Fruit fly (Drosophila melanogaster) whole organism, embryonic: ENCODE data around the gene Ir92a.

Experiments
- CG10431 ChIP-seq: fragments of 200-800 bp; sonication (Bioruptor generic); optimal IDR thresholded peaks from 3 replicates; lab custom pipeline; 2018; ENCODE audit warnings: missing biosample characterization, mild to moderate bottlenecking, missing genetic modification characterization
- CG10462 ChIP-seq: fragments of 200-800 bp; sonication (Bioruptor generic); optimal IDR thresholded peaks from 2 replicates; lab custom pipeline; 2016; ENCODE audit warnings: missing biosample characterization, missing genetic modification characterization
- CG10959 ChIP-seq: fragments of 200-800 bp; sonication (Bioruptor generic); IDR thresholded peaks from 2 replicates; pipeline ENCODE4 v1.3.6; 2022; ENCODE audit warnings: missing biosample characterization, missing genetic modification characterization
- CG11456 ChIP-seq: fragments of 200-800 bp; sonication (Bioruptor generic); IDR thresholded peaks from 3 replicates; pipeline ENCODE4 v1.3.6; 2022; ENCODE audit warnings: missing biosample characterization, missing genetic modification characterization
- CG2678 ChIP-seq: fragments of 200-800 bp; sonication (Bioruptor generic); optimal IDR thresholded peaks from 3 replicates; lab custom pipeline; 2019; ENCODE audit warnings: missing biosample characterization, mild to moderate bottlenecking, missing genetic modification characterization, moderate library complexity
- CG31224 ChIP-seq: fragments of 200-800 bp; sonication (Bioruptor generic); IDR thresholded peaks from 2 replicates; pipeline ENCODE4 v1.3.6; 2022; ENCODE audit warnings: missing biosample characterization, missing genetic modification characterization
- CG3163 ChIP-seq: fragments of 200-800 bp; sonication (Bioruptor generic); optimal IDR thresholded peaks from 3 replicates; lab custom pipeline; 2016; ENCODE audit warnings: missing biosample characterization, missing genetic modification characterization
- CG32767 ChIP-seq: fragments of 200-800 bp; sonication (Bioruptor generic); IDR thresholded peaks from 2 replicates; pipeline ENCODE4 v1.3.6; 2022; ENCODE audit warnings: missing biosample characterization, missing genetic modification characterization
- CG42726 ChIP-seq: fragments of 200-800 bp; sonication (Bioruptor generic); IDR thresholded peaks from 2 replicates; pipeline ENCODE4 v1.3.6; 2022; ENCODE audit warnings: missing biosample characterization, missing genetic modification characterization; ENCODE audit not compliant: partially characterized antibody
- CG4360 ChIP-seq: fragments of 200-800 bp; sonication (Bioruptor generic); IDR thresholded peaks from 2 replicates; pipeline ENCODE4 v1.3.6; 2022; ENCODE audit warnings: missing biosample characterization, missing genetic modification characterization
- CG7271 ChIP-seq: fragments of 200-800 bp; sonication (Bioruptor generic); optimal IDR thresholded peaks from 2 replicates; lab custom pipeline; 2018; ENCODE audit warnings: missing biosample characterization, mild to moderate bottlenecking, missing genetic modification characterization, moderate library complexity
- CG7372 ChIP-seq: fragments of 200-800 bp; sonication (Bioruptor generic); IDR thresholded peaks from 2 replicates; pipeline ENCODE4 v1.3.6; 2022; ENCODE audit warnings: missing biosample characterization, missing genetic modification characterization
- CG8281 ChIP-seq: fragments of 200-800 bp; sonication (Bioruptor generic); optimal IDR thresholded peaks from 2 replicates; lab custom pipeline; 2018; ENCODE audit warnings: missing biosample characterization, mild to moderate bottlenecking, missing genetic modification characterization, moderate library complexity
- CG9437 ChIP-seq: fragments of 200-800 bp; sonication (Bioruptor generic); optimal IDR thresholded peaks from 2 replicates; lab custom pipeline; 2018; ENCODE audit warnings: missing biosample characterization, mild to moderate bottlenecking, missing genetic modification characterization
- CTCF ChIP-seq: fragments of 200-800 bp; sonication (Bioruptor generic); optimal IDR thresholded peaks from 2 replicates; lab custom pipeline; 2017; ENCODE audit warnings: missing biosample characterization, mild to moderate bottlenecking, missing genetic modification characterization, moderate library complexity
- CrebB ChIP-seq: fragments of 200-800 bp; sonication (Bioruptor generic); optimal IDR thresholded peaks from 3 replicates; lab custom pipeline; 2018; ENCODE audit warnings: missing biosample characterization, mild to moderate bottlenecking, missing genetic modification characterization
- Dad ChIP-seq: fragments of 200-800 bp; sonication (Bioruptor generic); optimal IDR thresholded peaks from 3 replicates; lab custom pipeline; 2016; ENCODE audit warnings: missing biosample characterization, missing genetic modification characterization
- Dip2 ChIP-seq: fragments of 200-800 bp; sonication (Bioruptor generic); IDR thresholded peaks from 2 replicates; pipeline ENCODE4 v1.3.6; 2022; ENCODE audit warnings: missing biosample characterization, missing genetic modification characterization
- Drgx ChIP-seq: fragments of 200-800 bp; sonication (Bioruptor generic); IDR thresholded peaks from 2 replicates; pipeline ENCODE4 v1.3.6; 2022; ENCODE audit warnings: missing biosample characterization, missing genetic modification characterization
- E2f1 ChIP-seq: fragments of 200-800 bp; sonication (Bioruptor generic); IDR thresholded peaks from 2 replicates; pipeline ENCODE4 v1.3.6; 2022; ENCODE audit warnings: missing biosample characterization, missing genetic modification characterization
- Eip74EF ChIP-seq, 2 experiments: fragments of 200-800 bp in 1 of 2; fragments of >200 bp in 1 of 2; sonication (Bioruptor generic) in 1 of 2; optimal IDR thresholded peaks; 2 replicates each; lab custom pipeline; 2017 to 2019; ENCODE audit warnings: missing biosample characterization in 2 of 2, missing genetic modification characterization in 2 of 2, mild to moderate bottlenecking in 1 of 2, moderate library complexity in 1 of 2
- GATAe ChIP-seq: fragments of 200-800 bp; sonication (Bioruptor generic); conservative IDR thresholded peaks from 2 replicates; pipeline ENCODE4 v1.3.6; 2022; ENCODE audit warnings: missing biosample characterization, missing genetic modification characterization
- HHEX ChIP-seq: fragments of 200-800 bp; sonication (Bioruptor generic); optimal IDR thresholded peaks from 3 replicates; lab custom pipeline; 2017; ENCODE audit warnings: missing biosample characterization, mild to moderate bottlenecking, missing genetic modification characterization, missing genetic modification reagents
- Hey ChIP-seq: fragments of 200-800 bp; sonication (Bioruptor generic); optimal IDR thresholded peaks from 3 replicates; lab custom pipeline; 2018; ENCODE audit warnings: missing biosample characterization, mild to moderate bottlenecking, missing genetic modification characterization
- Hr78 ChIP-seq, 2 experiments: fragments of 200-800 bp in 1 of 2; fragments of >200 bp in 1 of 2; sonication (Bioruptor generic) in 1 of 2; optimal IDR thresholded peaks; 2 replicates each; lab custom pipeline; 2017 to 2019; ENCODE audit warnings: missing biosample characterization in 2 of 2, missing genetic modification characterization in 2 of 2, mild to moderate bottlenecking in 1 of 2, moderate library complexity in 1 of 2
- Meics ChIP-seq: fragments of 200-800 bp; sonication (Bioruptor generic); optimal IDR thresholded peaks from 2 replicates; lab custom pipeline; 2017; ENCODE audit warnings: missing biosample characterization, mild to moderate bottlenecking, missing genetic modification characterization
- Myb ChIP-seq: fragments of 200-800 bp; sonication (Bioruptor generic); optimal IDR thresholded peaks from 2 replicates; lab custom pipeline; 2016; ENCODE audit warnings: missing biosample characterization, missing genetic modification characterization
- Nf-YA ChIP-seq: fragments of 200-800 bp; sonication (Bioruptor generic); IDR thresholded peaks from 2 replicates; pipeline ENCODE4 v1.3.6; 2022; ENCODE audit warnings: missing biosample characterization, missing genetic modification characterization
- Oli ChIP-seq: fragments of 200-800 bp; sonication (Bioruptor generic); optimal IDR thresholded peaks from 2 replicates; lab custom pipeline; 2018; ENCODE audit warnings: missing biosample characterization, mild to moderate bottlenecking, missing genetic modification characterization, moderate library complexity
- Ptx1 ChIP-seq: fragments of 200-800 bp; sonication (Bioruptor generic); IDR thresholded peaks from 2 replicates; pipeline ENCODE4 v1.3.6; 2022; ENCODE audit warnings: missing biosample characterization, missing genetic modification characterization
- Rx ChIP-seq: fragments of 200-800 bp; sonication (Bioruptor generic); IDR thresholded peaks from 2 replicates; pipeline ENCODE4 v1.3.6; 2022; ENCODE audit warnings: missing biosample characterization, missing genetic modification characterization
- Sin3A ChIP-seq: fragments of >200 bp; optimal IDR thresholded peaks from 2 replicates; lab custom pipeline; 2018
- Stat92E ChIP-seq, 3 experiments: fragments of >200 bp in 2 of 3; fragments of 200-800 bp in 1 of 3; sonication (Bioruptor generic) in 1 of 3; optimal IDR thresholded peaks; 2 replicates each; lab custom pipeline; 2017 to 2019; ENCODE audit warnings: missing biosample characterization in 3 of 3, missing genetic modification characterization in 3 of 3, mild to moderate bottlenecking in 1 of 3, moderate library complexity in 1 of 3
- Taf1 ChIP-seq: fragments of 200-800 bp; sonication (Bioruptor generic); IDR thresholded peaks from 2 replicates; pipeline ENCODE4 v1.3.6; 2022; ENCODE audit warnings: missing biosample characterization, missing genetic modification characterization
- Xbp1 ChIP-seq: fragments of 200-800 bp; sonication (Bioruptor generic); optimal IDR thresholded peaks from 3 replicates; lab custom pipeline; 2016; ENCODE audit warnings: missing biosample characterization, mild to moderate bottlenecking, missing genetic modification characterization
- ac ChIP-seq: fragments of 200-800 bp; sonication (Bioruptor generic); optimal IDR thresholded peaks from 3 replicates; lab custom pipeline; 2017; ENCODE audit warnings: missing biosample characterization, mild to moderate bottlenecking, missing genetic modification characterization
- ato ChIP-seq: fragments of 200-800 bp; sonication (Bioruptor generic); IDR thresholded peaks from 2 replicates; pipeline ENCODE4 v1.3.6; 2022; ENCODE audit warnings: missing biosample characterization, missing genetic modification characterization; ENCODE audit not compliant: partially characterized antibody
- az2 ChIP-seq: fragments of 200-800 bp; sonication (Bioruptor generic); optimal IDR thresholded peaks from 3 replicates; lab custom pipeline; 2016; ENCODE audit warnings: missing biosample characterization, missing genetic modification characterization
- bab2 ChIP-seq: fragments of 200-800 bp; sonication (Bioruptor generic); optimal IDR thresholded peaks from 2 replicates; lab custom pipeline; 2016; ENCODE audit warnings: missing biosample characterization, missing genetic modification characterization
- ci ChIP-seq: fragments of 200-800 bp; sonication (Bioruptor generic); IDR thresholded peaks from 3 replicates; pipeline ENCODE4 v1.3.6; 2022; ENCODE audit warnings: missing biosample characterization, missing genetic modification characterization
- danr ChIP-seq: fragments of 200-800 bp; sonication (Bioruptor generic); IDR thresholded peaks from 2 replicates; pipeline ENCODE4 v1.3.6; 2022; ENCODE audit warnings: missing biosample characterization, missing genetic modification characterization
- disco-r ChIP-seq: fragments of 200-800 bp; sonication (Bioruptor generic); optimal IDR thresholded peaks from 2 replicates; lab custom pipeline; 2016; ENCODE audit warnings: missing biosample characterization, missing genetic modification characterization
- fd102C ChIP-seq: fragments of 200-800 bp; sonication (Bioruptor generic); optimal IDR thresholded peaks from 2 replicates; lab custom pipeline; 2018; ENCODE audit warnings: missing biosample characterization, mild to moderate bottlenecking, missing genetic modification characterization, moderate library complexity
- gsb-n ChIP-seq: fragments of 200-800 bp; sonication (Bioruptor generic); optimal IDR thresholded peaks from 3 replicates; lab custom pipeline; 2018; ENCODE audit warnings: missing biosample characterization, mild to moderate bottlenecking, missing genetic modification characterization
- nerfin-2 ChIP-seq: fragments of 200-800 bp; sonication (Bioruptor generic); IDR thresholded peaks from 2 replicates; pipeline ENCODE4 v1.3.6; 2022; ENCODE audit warnings: missing biosample characterization, missing genetic modification characterization; ENCODE audit not compliant: partially characterized antibody
- otp ChIP-seq: fragments of 200-800 bp; sonication (Bioruptor generic); IDR thresholded peaks from 3 replicates; pipeline ENCODE4, ENCODE4 v1.3.6; 2022; ENCODE audit warnings: missing biosample characterization, missing genetic modification characterization
- sens ChIP-seq: fragments of 200-800 bp; sonication (Bioruptor generic); peaks from one replicate; lab custom pipeline; 2016; ENCODE audit warnings: missing biosample characterization, missing genetic modification characterization
- slou ChIP-seq: fragments of 200-800 bp; sonication (Bioruptor generic); optimal IDR thresholded peaks from 3 replicates; lab custom pipeline; 2016; ENCODE audit warnings: missing biosample characterization, missing genetic modification characterization
- tna ChIP-seq: fragments of 200-800 bp; sonication (Bioruptor generic); IDR thresholded peaks from 2 replicates; pipeline ENCODE4 v1.3.6; 2022; ENCODE audit warnings: missing biosample characterization, missing genetic modification characterization; ENCODE audit not compliant: partially characterized antibody
- vfl ChIP-seq: fragments of 200-800 bp; sonication (Bioruptor generic); optimal IDR thresholded peaks from 2 replicates; lab custom pipeline; 2016; ENCODE audit warnings: missing biosample characterization, missing genetic modification characterization
- z ChIP-seq: fragments of 200-800 bp; sonication (Bioruptor generic); IDR thresholded peaks from 3 replicates; pipeline ENCODE4 v1.3.6; 2022; ENCODE audit warnings: missing biosample characterization, missing genetic modification characterization

The Ir92a gene

DNA sequence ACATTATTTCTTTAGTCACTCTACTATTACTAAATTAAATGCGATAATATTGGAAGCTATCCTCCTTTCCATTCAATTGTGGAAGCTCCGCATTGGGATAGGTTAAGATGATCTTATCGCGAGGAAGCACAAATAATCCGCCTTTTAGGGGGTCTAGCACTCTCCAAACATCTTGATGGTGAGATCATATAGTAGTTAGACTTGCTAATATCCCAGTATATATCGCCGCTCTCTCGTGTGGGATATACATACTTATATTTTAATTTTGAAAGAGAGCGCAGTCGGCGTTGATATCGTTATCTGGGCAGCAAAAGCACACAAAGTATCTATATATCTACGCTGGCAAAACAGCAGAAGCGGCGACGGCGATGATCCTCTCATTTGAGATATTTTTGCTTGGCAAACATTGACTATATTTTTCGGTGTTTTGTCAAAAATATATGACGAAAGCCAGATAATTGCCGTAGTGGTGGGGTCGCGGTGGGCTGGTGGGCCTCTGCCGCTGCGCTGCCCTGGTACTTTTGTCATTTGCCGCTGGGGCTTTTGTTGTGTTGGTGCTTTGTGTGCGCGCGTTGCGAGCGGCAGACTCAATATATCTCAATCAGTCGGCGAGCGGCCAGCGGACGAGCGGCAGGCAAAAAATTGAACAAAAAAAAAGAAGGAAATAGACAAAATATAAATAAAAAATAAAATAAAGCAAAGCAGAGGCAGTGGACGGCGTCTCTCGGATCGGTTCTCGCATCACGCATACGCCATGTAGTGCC lies 21.2 kb upstream of the Ir92a start (continued):
- TF ChIP-seq Dip2 (GFP tag; lab: Robert Waterston, UW) = no peak
- no peak for TF ChIP-seq otp (GFP tag; lab: Robert Waterston, UW)
- TF ChIP-seq fd102C (GFP tag; lab: Kevin White, UChicago) = no peak
- no peak for TF ChIP-seq Xbp1 (GFP tag; lab: Kevin White, UChicago)
- no peak for TF ChIP-seq ci (GFP tag; lab: Robert Waterston, UW)
- TF ChIP-seq Hey (tag; lab: Kevin White, UChicago) = no peak
- no peak for TF ChIP-seq CG7372 (GFP tag; lab: Robert Waterston, UW)
- no peak for TF ChIP-seq ato (GFP tag; lab: Robert Waterston, UW)
- no peak for TF ChIP-seq CG11456 (GFP tag; lab: Robert Waterston, UW)
- no peak for TF ChIP-seq Stat92E (GFP tag; optimal IDR thresholded peaks at IDR 0.05; lab: Kevin White, UChicago)
- no peak for TF ChIP-seq Eip74EF (GFP tag; optimal IDR thresholded peaks at IDR 0.05; lab: Kevin White, UChicago)
- TF ChIP-seq az2 (GFP tag; lab: Kevin White, UChicago) = no peak
- TF ChIP-seq Drgx (GFP tag; lab: Robert Waterston, UW) = peak; percentile 75
- TF ChIP-seq CG10959 (GFP tag; lab: Robert Waterston, UW) = no peak
- peak; percentile 32 for TF ChIP-seq CrebB
- TF ChIP-seq Meics (GFP tag; lab: Kevin White, UChicago) = no peak
- no peak for TF ChIP-seq vfl (GFP tag; lab: Kevin White, UChicago)
- TF ChIP-seq CG2678 = peak; percentile 16
- no peak for TF ChIP-seq tna
- TF ChIP-seq gsb-n = no peak
- no peak for TF ChIP-seq CG7271
- TF ChIP-seq E2f1 = no peak
- no peak for TF ChIP-seq ac (GFP tag; lab: Kevin White, UChicago)
- TF ChIP-seq Myb = no peak
- TF ChIP-seq z = 0 out of 3 replicates have a peak, but pooled peaks have one; percentile 29
- TF ChIP-seq Dad (GFP tag; lab: Kevin White, UChicago) = no peak
- TF ChIP-seq CG10431 = no peak
- TF ChIP-seq CG32767 (GFP tag; lab: Robert Waterston, UW) = no peak
- TF ChIP-seq Ptx1 = 0 out of 2 replicates have a peak, but pooled peaks have one; percentile 10
- TF ChIP-seq CG4360 = no peak
- TF ChIP-seq Taf1 (GFP tag; lab: Robert Waterston, UW) = no peak
- TF ChIP-seq sens = peak; percentile 40
- peak; percentile 4 for TF ChIP-seq HHEX (GFP tag; lab: Kevin White, UChicago)
- TF ChIP-seq nerfin-2 (GFP tag; lab: Robert Waterston, UW) = no peak
- TF ChIP-seq CG42726 (GFP tag; lab: Robert Waterston, UW) = no peak
- TF ChIP-seq slou (GFP tag; lab: Kevin White, UChicago) = no peak
- TF ChIP-seq CG9437 (GFP tag; lab: Kevin White, UChicago) = no peak
- no peak for TF ChIP-seq disco-r (GFP tag; lab: Kevin White, UChicago)
- TF ChIP-seq Sin3A = no peak
- no peak for TF ChIP-seq bab2
- TF ChIP-seq Oli = no peak
- no peak for TF ChIP-seq CTCF (GFP tag; lab: Kevin White, UChicago)
- TF ChIP-seq Nf-YA = no peak
- no peak for TF ChIP-seq danr (GFP tag; lab: Robert Waterston, UW)
- TF ChIP-seq CG8281 (tag; lab: Kevin White, UChicago) = no peak
- no peak for TF ChIP-seq CG31224 (GFP tag; lab: Robert Waterston, UW)
- TF ChIP-seq CG10462 (GFP tag; lab: Kevin White, UChicago) = no peak
- no peak for TF ChIP-seq GATAe (GFP tag; lab: Robert Waterston, UW)
- no peak for TF ChIP-seq Rx (GFP tag; lab: Robert Waterston, UW)
- no peak for TF ChIP-seq Hr78 (GFP tag; optimal IDR thresholded peaks at IDR 0.05; lab: Kevin White, UChicago)
- no peak for TF ChIP-seq CG3163
